Fruit fly (Drosophila melanogaster) whole organism, embryonic: ENCODE results near the gene Datp.

Experiments used
- CG1024 ChIP-seq: fragments of 200-800 bp; sonication (Bioruptor generic); IDR thresholded peaks from 2 replicates; pipeline ENCODE4 v1.3.6; 2022; ENCODE audit warnings: missing biosample characterization, missing genetic modification characterization
- CG10321 ChIP-seq: fragments of 200-800 bp; sonication (Bioruptor generic); IDR thresholded peaks from 2 replicates; pipeline ENCODE4 v1.3.6; 2022; ENCODE audit warnings: missing biosample characterization, missing genetic modification characterization
- CG10543 ChIP-seq: fragments of 200-800 bp; sonication (Bioruptor generic); optimal IDR thresholded peaks from 3 replicates; lab custom pipeline; 2017; ENCODE audit warnings: missing biosample characterization, mild to moderate bottlenecking, missing genetic modification characterization, moderate library complexity
- CG10654 ChIP-seq: fragments of 200-800 bp; sonication (Bioruptor generic); optimal IDR thresholded peaks from 2 replicates; lab custom pipeline; 2016; ENCODE audit warnings: missing biosample characterization, missing genetic modification characterization
- CG12744 ChIP-seq: fragments of 200-800 bp; sonication (Bioruptor generic); optimal IDR thresholded peaks from 2 replicates; lab custom pipeline; 2016; ENCODE audit warnings: missing biosample characterization, missing genetic modification characterization
- CG13287 ChIP-seq: fragments of 200-800 bp; sonication (Bioruptor generic); IDR thresholded peaks from 2 replicates; pipeline ENCODE4 v1.3.6; 2022; ENCODE audit warnings: missing biosample characterization, missing genetic modification characterization; ENCODE audit not compliant: partially characterized antibody
- CG14710 ChIP-seq: fragments of 200-800 bp; sonication (Bioruptor generic); optimal IDR thresholded peaks from 3 replicates; lab custom pipeline; 2019; ENCODE audit warnings: missing biosample characterization, mild to moderate bottlenecking, missing genetic modification characterization, moderate library complexity
- CG1529 ChIP-seq: fragments of 200-800 bp; sonication (Bioruptor generic); optimal IDR thresholded peaks from 3 replicates; lab custom pipeline; 2018; ENCODE audit warnings: missing biosample characterization, missing genetic modification characterization
- CG17568 ChIP-seq: fragments of 200-800 bp; sonication (Bioruptor generic); optimal IDR thresholded peaks from 2 replicates; lab custom pipeline; 2018; ENCODE audit warnings: missing biosample characterization, mild to moderate bottlenecking, missing genetic modification characterization, moderate library complexity
- CG18599 ChIP-seq: fragments of 200-800 bp; sonication (Bioruptor generic); optimal IDR thresholded peaks from 3 replicates; lab custom pipeline; 2017; ENCODE audit warnings: missing biosample characterization, missing genetic modification characterization, mild to moderate bottlenecking, moderate library complexity, missing genetic modification reagents
- CG2678 ChIP-seq: fragments of 200-800 bp; sonication (Bioruptor generic); optimal IDR thresholded peaks from 3 replicates; lab custom pipeline; 2019; ENCODE audit warnings: missing biosample characterization, mild to moderate bottlenecking, missing genetic modification characterization, moderate library complexity
- CG30020 ChIP-seq: fragments of 200-800 bp; optimal IDR thresholded peaks from 2 replicates; lab custom pipeline; 2019; ENCODE audit warnings: missing biosample characterization, mild to moderate bottlenecking, missing genetic modification characterization, moderate library complexity
- CG3407 ChIP-seq: fragments of 200-800 bp; sonication (Bioruptor generic); optimal IDR thresholded peaks from 2 replicates; lab custom pipeline; 2018; ENCODE audit warnings: missing biosample characterization, mild to moderate bottlenecking, missing genetic modification characterization
- CG34422 ChIP-seq: fragments of 200-800 bp; sonication (Bioruptor generic); IDR thresholded peaks from 3 replicates; pipeline ENCODE4 v1.3.6; 2022; ENCODE audit warnings: missing biosample characterization, missing genetic modification characterization
- CG4282 ChIP-seq: fragments of 200-800 bp; sonication (Bioruptor generic); optimal IDR thresholded peaks from 2 replicates; lab custom pipeline; 2016; ENCODE audit warnings: missing biosample characterization, missing genetic modification characterization
- CG4854 ChIP-seq: fragments of 200-800 bp; sonication (Bioruptor generic); optimal IDR thresholded peaks from 2 replicates; lab custom pipeline; 2016; ENCODE audit warnings: missing biosample characterization, missing genetic modification characterization, inconsistent platforms
- CG6654 ChIP-seq: fragments of 200-800 bp; sonication (Bioruptor generic); optimal IDR thresholded peaks from 2 replicates; lab custom pipeline; 2017; ENCODE audit warnings: missing biosample characterization, mild to moderate bottlenecking, missing genetic modification characterization
- CG7745 ChIP-seq: fragments of 200-800 bp; sonication (Bioruptor generic); optimal IDR thresholded peaks from 2 replicates; lab custom pipeline; 2018; ENCODE audit warnings: missing biosample characterization, mild to moderate bottlenecking, missing genetic modification characterization, moderate library complexity
- CkIIα-i1 ChIP-seq: fragments of 200-800 bp; sonication (Bioruptor generic); IDR thresholded peaks from 2 replicates; pipeline ENCODE4 v1.3.6; 2022; ENCODE audit warnings: missing biosample characterization, missing genetic modification characterization
- Doc2 ChIP-seq: fragments of 200-800 bp; sonication (Bioruptor generic); IDR thresholded peaks from 2 replicates; pipeline ENCODE4 v1.3.6; 2022; ENCODE audit warnings: missing biosample characterization, missing genetic modification characterization
- Drgx ChIP-seq: fragments of 200-800 bp; sonication (Bioruptor generic); IDR thresholded peaks from 2 replicates; pipeline ENCODE4 v1.3.6; 2022; ENCODE audit warnings: missing biosample characterization, missing genetic modification characterization
- E2f2 ChIP-seq: fragments of 200-800 bp; sonication (Bioruptor generic); IDR thresholded peaks from 2 replicates; pipeline ENCODE4 v1.3.6; 2022; ENCODE audit warnings: missing biosample characterization, missing genetic modification characterization
- Ets97D ChIP-seq: fragments of 200-800 bp; sonication (Bioruptor generic); optimal IDR thresholded peaks from 3 replicates; lab custom pipeline; 2016; ENCODE audit warnings: missing biosample characterization, missing genetic modification characterization
- HmgZ ChIP-seq: fragments of 200-800 bp; sonication (Bioruptor generic); optimal IDR thresholded peaks from 2 replicates; lab custom pipeline; 2018; ENCODE audit warnings: missing biosample characterization, mild to moderate bottlenecking, missing genetic modification characterization
- Hr78 ChIP-seq, 2 experiments: fragments of 200-800 bp in 1 of 2; fragments of >200 bp in 1 of 2; sonication (Bioruptor generic) in 1 of 2; optimal IDR thresholded peaks; 2 replicates each; lab custom pipeline; 2017 to 2019; ENCODE audit warnings: missing biosample characterization in 2 of 2, missing genetic modification characterization in 2 of 2, mild to moderate bottlenecking in 1 of 2, moderate library complexity in 1 of 2
- Meics ChIP-seq: fragments of 200-800 bp; sonication (Bioruptor generic); optimal IDR thresholded peaks from 2 replicates; lab custom pipeline; 2017; ENCODE audit warnings: missing biosample characterization, mild to moderate bottlenecking, missing genetic modification characterization
- Poxn ChIP-seq: fragments of 200-800 bp; sonication (Bioruptor generic); IDR thresholded peaks from 2 replicates; pipeline ENCODE4 v1.3.6; 2022; ENCODE audit warnings: missing biosample characterization, missing genetic modification characterization
- Side ChIP-seq: fragments of 200-800 bp; sonication (Bioruptor generic); optimal IDR thresholded peaks from 2 replicates; lab custom pipeline; 2016; ENCODE audit warnings: missing biosample characterization, missing genetic modification characterization
- Usf ChIP-seq: fragments of 200-800 bp; sonication (Bioruptor generic); optimal IDR thresholded peaks from 2 replicates; lab custom pipeline; 2017; ENCODE audit warnings: missing genotype, missing biosample characterization, missing genetic modification characterization
- Xbp1 ChIP-seq: fragments of 200-800 bp; sonication (Bioruptor generic); optimal IDR thresholded peaks from 3 replicates; lab custom pipeline; 2016; ENCODE audit warnings: missing biosample characterization, mild to moderate bottlenecking, missing genetic modification characterization
- Xrp1 ChIP-seq: fragments of 200-800 bp; sonication (Bioruptor generic); IDR thresholded peaks from 2 replicates; pipeline ENCODE4 v1.3.6; 2022; ENCODE audit warnings: missing biosample characterization, missing genetic modification characterization
- cas ChIP-seq: fragments of 200-800 bp; sonication (Bioruptor generic); IDR thresholded peaks from 2 replicates; pipeline ENCODE4 v1.3.6; 2022; ENCODE audit warnings: missing biosample characterization, missing genetic modification characterization
- chif ChIP-seq, 2 experiments: fragments of 200-800 bp; sonication (Bioruptor generic); optimal IDR thresholded peaks; 3 replicates each; lab custom pipeline; 2016; ENCODE audit warnings: missing biosample characterization in 2 of 2, missing genetic modification characterization in 2 of 2
- chinmo ChIP-seq: fragments of 200-800 bp; sonication (Bioruptor generic); IDR thresholded peaks from 4 replicates; pipeline ENCODE4 v1.3.6; 2022; ENCODE audit warnings: missing biosample characterization, missing genetic modification characterization; ENCODE audit not compliant: partially characterized antibody
- crc ChIP-seq: fragments of 200-800 bp; sonication (Bioruptor generic); optimal IDR thresholded peaks from 2 replicates; lab custom pipeline; 2016; ENCODE audit warnings: missing biosample characterization, missing genetic modification characterization
- dpn ChIP-seq, 2 experiments: fragments of 200-800 bp; sonication (Bioruptor generic); optimal IDR thresholded peaks; 3 replicates each; lab custom pipeline; 2016; ENCODE audit warnings: missing biosample characterization in 2 of 2, missing genetic modification characterization in 2 of 2
- lab ChIP-seq: fragments of 200-800 bp; sonication (Bioruptor generic); optimal IDR thresholded peaks from 3 replicates; lab custom pipeline; 2017; ENCODE audit warnings: missing biosample characterization, missing genetic modification characterization, mild to moderate bottlenecking, moderate library complexity, missing genetic modification reagents
- maf-S ChIP-seq: fragments of 200-800 bp; sonication (Bioruptor generic); optimal IDR thresholded peaks from 2 replicates; lab custom pipeline; 2016; ENCODE audit warnings: missing biosample characterization, missing genetic modification characterization
- mld ChIP-seq: fragments of 200-800 bp; sonication (Bioruptor generic); IDR thresholded peaks from 3 replicates; pipeline ENCODE4 v1.3.6; 2022; ENCODE audit warnings: missing biosample characterization, missing genetic modification characterization; ENCODE audit not compliant: partially characterized antibody
- nerfin-2 ChIP-seq: fragments of 200-800 bp; sonication (Bioruptor generic); IDR thresholded peaks from 2 replicates; pipeline ENCODE4 v1.3.6; 2022; ENCODE audit warnings: missing biosample characterization, missing genetic modification characterization; ENCODE audit not compliant: partially characterized antibody
- nom ChIP-seq: fragments of 200-800 bp; sonication (Bioruptor generic); optimal IDR thresholded peaks from 2 replicates; lab custom pipeline; 2017; ENCODE audit warnings: missing biosample characterization, missing genetic modification characterization, mild to moderate bottlenecking, moderate library complexity, missing genetic modification reagents
- pb ChIP-seq: fragments of 200-800 bp; sonication (Bioruptor generic); optimal IDR thresholded peaks from 3 replicates; lab custom pipeline; 2016; ENCODE audit warnings: missing biosample characterization, missing genetic modification characterization
- pnt ChIP-seq: fragments of 200-800 bp; sonication (Bioruptor generic); optimal IDR thresholded peaks from 3 replicates; lab custom pipeline; 2016; ENCODE audit warnings: missing biosample characterization, missing genetic modification characterization
- repo ChIP-seq: fragments of 200-800 bp; sonication (Bioruptor generic); optimal IDR thresholded peaks from 2 replicates; lab custom pipeline; 2016; ENCODE audit warnings: missing biosample characterization, missing genetic modification characterization
- ro ChIP-seq: fragments of 200-800 bp; sonication (Bioruptor generic); IDR thresholded peaks from 2 replicates; pipeline ENCODE4 v1.3.6; 2022; ENCODE audit warnings: missing biosample characterization, missing genetic modification characterization
- scrt ChIP-seq: fragments of 200-800 bp; sonication (Bioruptor generic); optimal IDR thresholded peaks from 2 replicates; lab custom pipeline; 2018; ENCODE audit warnings: missing biosample characterization, mild to moderate bottlenecking, missing genetic modification characterization, moderate library complexity
- sob ChIP-seq: fragments of 200-800 bp; sonication (Bioruptor generic); IDR thresholded peaks from 2 replicates; pipeline ENCODE4 v1.3.6; 2022; ENCODE audit warnings: missing biosample characterization, missing genetic modification characterization
- toy ChIP-seq: fragments of 200-800 bp; sonication (Bioruptor generic); IDR thresholded peaks from 2 replicates; pipeline ENCODE4 v1.3.6; 2022; ENCODE audit warnings: missing biosample characterization, missing genetic modification characterization
- unpg ChIP-seq: fragments of 200-800 bp; sonication (Bioruptor generic); optimal IDR thresholded peaks from 3 replicates; lab custom pipeline; 2018; ENCODE audit warnings: missing biosample characterization, mild to moderate bottlenecking, missing genetic modification characterization, moderate library complexity
- vfl ChIP-seq: fragments of 200-800 bp; sonication (Bioruptor generic); optimal IDR thresholded peaks from 2 replicates; lab custom pipeline; 2016; ENCODE audit warnings: missing biosample characterization, missing genetic modification characterization
- yki ChIP-seq: fragments of >200 bp; optimal IDR thresholded peaks from 3 replicates; lab custom pipeline; 2018

The Datp gene

DNA sequence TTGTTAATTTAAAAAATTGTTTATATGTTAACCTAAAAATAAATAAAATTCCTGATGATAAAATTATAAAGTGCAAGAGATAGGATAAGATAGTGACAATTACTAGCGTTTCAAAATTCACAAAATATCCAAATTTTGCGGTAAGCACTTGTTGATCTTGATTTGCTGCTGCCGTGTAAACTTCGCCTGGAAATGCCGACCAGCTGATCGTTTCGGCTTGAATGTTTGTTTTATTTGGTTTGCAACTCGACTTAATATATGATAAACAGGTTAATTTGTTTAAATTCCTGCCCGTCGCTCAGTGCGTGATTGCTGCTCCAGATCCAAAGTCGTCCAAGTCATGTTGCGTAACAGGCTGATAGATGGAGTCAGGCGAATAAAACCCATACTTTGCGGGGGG is 17.2 kb downstream of the Datp start, which contains the start of gene CG4592 (continued):
- TF ChIP-seq ro (no peak), sob (GFP tag; lab: Robert Waterston, UW) (peak; percentile 65; the same call in 1 of the 2 replicates), scrt (GFP tag; lab: Kevin White, UChicago) (no peak), CG7745 (tag; lab: Kevin White, UChicago) (no peak), CG13287 (peak; percentile 40; the same call in 1 of the 2 replicates), unpg (GFP tag; lab: Kevin White, UChicago) (no peak), mld (no peak), lab (GFP tag; lab: Kevin White, UChicago) (peak; percentile 78), CG10654 (GFP tag; lab: Kevin White, UChicago) (peak; percentile 0), Doc2 (GFP tag; lab: Robert Waterston, UW) (no peak), CG3407 (GFP tag; lab: Kevin White, UChicago) (peak; percentile 21), CG10321 (GFP tag; lab: Robert Waterston, UW) (peak; percentile 32; the same call in 1 of the 2 replicates), crc (GFP tag; lab: Kevin White, UChicago) (no peak), CG4854 (GFP tag; lab: Kevin White, UChicago) (no peak), nerfin-2 (GFP tag; lab: Robert Waterston, UW) (no peak), CG6654 (peak; percentile 22), CkIIα-i1 (GFP tag; lab: Robert Waterston, UW) (no peak), Meics (GFP tag; lab: Kevin White, UChicago) (peak; percentile 70), CG10543 (GFP tag; lab: Kevin White, UChicago) (no peak), Side (peak; percentile 31), Usf (GFP tag; lab: Kevin White, UChicago) (peak; percentile 22), cas (GFP tag; lab: Robert Waterston, UW) (0 out of 2 replicates have a peak, but pooled peaks have one; percentile 37), CG30020 (peak; percentile 33), Xrp1 (peak; percentile 69), CG1529 (GFP tag; lab: Kevin White, UChicago) (no peak), E2f2 (peak; percentile 60), chinmo (GFP tag; lab: Robert Waterston, UW) (no peak), CG12744 (peak; percentile 22), nom (GFP tag; lab: Kevin White, UChicago) (no peak), CG18599 (GFP tag; lab: Kevin White, UChicago) (peak; percentile 58), toy (GFP tag; lab: Robert Waterston, UW) (no peak), CG1024 (GFP tag; lab: Robert Waterston, UW) (peak; percentile 25; the same call in 1 of the 2 replicates), Hr78 (GFP tag; optimal IDR thresholded peaks at IDR 0.05; lab: Kevin White, UChicago) (no peak), CG17568 (GFP tag; lab: Kevin White, UChicago) (no peak), dpn (GFP tag; optimal IDR thresholded peaks at IDR 0.05; lab: Kevin White, UChicago) (peak; percentile 24 to 50), pnt (GFP tag; lab: Kevin White, UChicago) (no peak), vfl (GFP tag; lab: Kevin White, UChicago) (peak; percentile 60), CG34422 (GFP tag; lab: Robert Waterston, UW) (peak; percentile 11; the same call in 1 of the 3 replicates), Ets97D (GFP tag; lab: Kevin White, UChicago) (peak; percentile 26), maf-S (GFP tag; lab: Kevin White, UChicago) (peak; percentile 44), CG2678 (tag; lab: Kevin White, UChicago) (no peak), Drgx (GFP tag; lab: Robert Waterston, UW) (peak; percentile 83), Poxn (no peak), repo (no peak), Xbp1 (GFP tag; lab: Kevin White, UChicago) (peak; percentile 64), CG4282 (GFP tag; lab: Kevin White, UChicago) (no peak), HmgZ (tag; lab: Kevin White, UChicago) (peak; percentile 63), chif (GFP tag; optimal IDR thresholded peaks at IDR 0.05; lab: Kevin White, UChicago) (peak; percentile 4 to 42), pb (GFP tag; lab: Kevin White, UChicago) (no peak), yki (no peak), CG14710 (tag; lab: Kevin White, UChicago) (peak; percentile 52)
